Worm (Caenorhabditis elegans) whole organism, midembryonic: ENCODE data around the gene C44B11.1.

Source experiments
- T22C8.4 ChIP-seq: fragments of 200-800 bp; sonication (Bioruptor generic); IDR thresholded peaks from 2 replicates; pipeline ENCODE4 v1.3.6; 2022; ENCODE audit warnings: missing genetic modification characterization, missing compliant biosample characterization
- cog-1 ChIP-seq: sonication (generic microtip); optimal IDR thresholded peaks from 2 replicates; lab custom pipeline; 2016; ENCODE audit warnings: missing genetic modification characterization, missing compliant biosample characterization
- flt-1 ChIP-seq: fragments of 200-800 bp; sonication (Bioruptor generic); IDR thresholded peaks from 2 replicates; pipeline ENCODE4 v1.3.6; 2022; ENCODE audit warnings: missing genetic modification characterization, missing compliant biosample characterization
- klf-2 ChIP-seq: fragments of 200-800 bp; sonication (Bioruptor generic); conservative IDR thresholded peaks from 2 replicates; pipeline ENCODE4 v1.3.6; 2022; ENCODE audit warnings: missing genetic modification reagents, missing genetic modification characterization, missing compliant biosample characterization
- med-1 ChIP-seq: sonication (generic microtip); optimal IDR thresholded peaks from 2 replicates; lab custom pipeline; 2017; ENCODE audit warnings: missing genetic modification characterization, mild to moderate bottlenecking, missing compliant biosample characterization, antibody characterized with exemption, missing genetic modification reagents; ENCODE audit not compliant: insufficient read depth
- ref-1 ChIP-seq: fragments of 200-800 bp; sonication (Bioruptor generic); conservative IDR thresholded peaks from 2 replicates; pipeline ENCODE4 v1.3.6; 2022; ENCODE audit warnings: missing genetic modification reagents, missing genetic modification characterization, missing compliant biosample characterization
- tab-1 ChIP-seq: fragments of 200-800 bp; sonication (Bioruptor generic); IDR thresholded peaks from 2 replicates; pipeline ENCODE4 v1.3.6; 2022; ENCODE audit warnings: missing genetic modification characterization, missing compliant biosample characterization
- ztf-23 ChIP-seq: fragments of 200-800 bp; sonication (Bioruptor generic); IDR thresholded peaks from 2 replicates; pipeline ENCODE4 v1.3.6; 2022; ENCODE audit warnings: missing genetic modification reagents, missing genetic modification characterization, missing compliant biosample characterization
- ztf-29 ChIP-seq: fragments of 200-800 bp; sonication (Bioruptor generic); IDR thresholded peaks from 2 replicates; pipeline ENCODE4 v1.3.6; 2022; ENCODE audit warnings: missing genetic modification reagents, missing genetic modification characterization, missing compliant biosample characterization

Gene C44B11.1

ce11 chrIII:3152848-3153247, 2.2 kb upstream of the C44B11.1 start, which contains the start of gene C44B11.6:
TSS of gene C44B11.6 (plus strand) at chrIII:3153148.
- TF ChIP-seq flt-1 (GFP tag; lab: Robert Waterston, UW) (no peak), klf-2 (GFP tag; lab: Robert Waterston, UW) (no peak), cog-1 (tag; lab: Kevin White, UChicago) (no peak), ztf-23 (GFP tag; lab: Robert Waterston, UW) (no peak), T22C8.4 (GFP tag; lab: Robert Waterston, UW) (no peak), ztf-29 (no peak), tab-1 (GFP tag; lab: Robert Waterston, UW) (no peak), ref-1 (GFP tag; lab: Robert Waterston, UW) (no peak), med-1 (GFP tag; lab: Kevin White, UChicago) (no peak)

ce11 chrIII:3160490-3160889, 5.4 kb downstream of the C44B11.1 start:
- TF ChIP-seq ztf-29 = no peak
- TF ChIP-seq T22C8.4 (GFP tag; lab: Robert Waterston, UW) = no peak
- no peak for TF ChIP-seq klf-2 (GFP tag; lab: Robert Waterston, UW)
- TF ChIP-seq ref-1 (GFP tag; lab: Robert Waterston, UW) = no peak
- no peak for TF ChIP-seq ztf-23 (GFP tag; lab: Robert Waterston, UW)
- no peak for TF ChIP-seq tab-1 (GFP tag; lab: Robert Waterston, UW)
- TF ChIP-seq med-1 (GFP tag; lab: Kevin White, UChicago) = no peak
- TF ChIP-seq flt-1 (GFP tag; lab: Robert Waterston, UW) = no peak
- TF ChIP-seq cog-1 (tag; lab: Kevin White, UChicago) = no peak

ce11 chrIII:3161600-3161999, 6.5 kb downstream of the C44B11.1 start:
- TF ChIP-seq flt-1 (GFP tag; lab: Robert Waterston, UW) (no peak), tab-1 (GFP tag; lab: Robert Waterston, UW) (no peak), med-1 (GFP tag; lab: Kevin White, UChicago) (no peak), cog-1 (tag; lab: Kevin White, UChicago) (no peak), T22C8.4 (GFP tag; lab: Robert Waterston, UW) (no peak), ztf-23 (GFP tag; lab: Robert Waterston, UW) (no peak), ref-1 (GFP tag; lab: Robert Waterston, UW) (no peak), ztf-29 (no peak), klf-2 (GFP tag; lab: Robert Waterston, UW) (no peak)

ce11 chrIII:3163448-3163847, 8.4 kb downstream of the C44B11.1 start:
- TF ChIP-seq ztf-29 = no peak

- TF ChIP-seq med-1 (GFP tag; lab: Kevin White, UChicago) = no peak
- TF ChIP-seq T22C8.4 (GFP tag; lab: Robert Waterston, UW) = no peak
- no peak for TF ChIP-seq flt-1 (GFP tag; lab: Robert Waterston, UW)
- TF ChIP-seq ztf-23 (GFP tag; lab: Robert Waterston, UW) = no peak
- TF ChIP-seq tab-1 (GFP tag; lab: Robert Waterston, UW) = no peak
- TF ChIP-seq ztf-29 = no peak
- no peak for TF ChIP-seq ref-1 (GFP tag; lab: Robert Waterston, UW)
- TF ChIP-seq klf-2 (GFP tag; lab: Robert Waterston, UW) = no peak
- no peak for TF ChIP-seq cog-1 (tag; lab: Kevin White, UChicago)
These were observed 10.2 kb downstream of the C44B11.1 start, which contains the start of gene R148.5 for ce11 chrIII:3165309-3165708. TSS of gene R148.5 (plus strand) at chrIII:3165639.

ce11 chrIII:3169279-3169678, 14.2 kb downstream of the C44B11.1 start:
- no peak for TF ChIP-seq flt-1 (GFP tag; lab: Robert Waterston, UW)
- TF ChIP-seq ztf-23 (GFP tag; lab: Robert Waterston, UW) = no peak
- no peak for TF ChIP-seq med-1 (GFP tag; lab: Kevin White, UChicago)
- no peak for TF ChIP-seq klf-2 (GFP tag; lab: Robert Waterston, UW)
- no peak for TF ChIP-seq cog-1 (tag; lab: Kevin White, UChicago)
- no peak for TF ChIP-seq ref-1 (GFP tag; lab: Robert Waterston, UW)
- TF ChIP-seq tab-1 (GFP tag; lab: Robert Waterston, UW) = no peak
- no peak for TF ChIP-seq T22C8.4 (GFP tag; lab: Robert Waterston, UW)
- no peak for TF ChIP-seq ztf-29

- TF ChIP-seq T22C8.4 (GFP tag; lab: Robert Waterston, UW) = peak; percentile 91
- TF ChIP-seq ref-1 (GFP tag; lab: Robert Waterston, UW) = no peak
These were observed 15.5 kb downstream of the C44B11.1 start for ce11 chrIII:3170538-3170937.

ce11 chrIII:3171382-3171781, 16.3 kb downstream of the C44B11.1 start, which contains the start of gene R148.4:
TSS of gene R148.4 (plus strand) at chrIII:3171592.
- TF ChIP-seq flt-1 (GFP tag; lab: Robert Waterston, UW) = no peak
- TF ChIP-seq ztf-23 (GFP tag; lab: Robert Waterston, UW) = no peak
- no peak for TF ChIP-seq klf-2 (GFP tag; lab: Robert Waterston, UW)
- TF ChIP-seq ztf-29 = no peak
- TF ChIP-seq tab-1 (GFP tag; lab: Robert Waterston, UW) = no peak
- no peak for TF ChIP-seq med-1 (GFP tag; lab: Kevin White, UChicago)
- no peak for TF ChIP-seq ref-1 (GFP tag; lab: Robert Waterston, UW)
- no peak for TF ChIP-seq cog-1 (tag; lab: Kevin White, UChicago)
- TF ChIP-seq T22C8.4 (GFP tag; lab: Robert Waterston, UW) = no peak

ce11 chrIII:3174985-3175384, 19.9 kb downstream of the C44B11.1 start, which contains the start of gene R148.3:
TSS of gene R148.3 (plus strand) at chrIII:3175331.
- TF ChIP-seq flt-1 (GFP tag; lab: Robert Waterston, UW) = peak; percentile 86
- peak; percentile 78 for TF ChIP-seq ztf-29
- peak; percentile 64; the same call in 1 of the 2 replicates for TF ChIP-seq ref-1 (GFP tag; lab: Robert Waterston, UW)
- TF ChIP-seq tab-1 (GFP tag; lab: Robert Waterston, UW) = peak; percentile 85
- peak; percentile 92 for TF ChIP-seq ztf-23 (GFP tag; lab: Robert Waterston, UW)
- TF ChIP-seq med-1 (GFP tag; lab: Kevin White, UChicago) = peak; percentile 93
- TF ChIP-seq T22C8.4 (GFP tag; lab: Robert Waterston, UW) = peak; percentile 8; the same call in 1 of the 2 replicates
- TF ChIP-seq klf-2 (GFP tag; lab: Robert Waterston, UW) = peak; percentile 80
- TF ChIP-seq cog-1 (tag; lab: Kevin White, UChicago) = peak; percentile 49
